Fruit fly (Drosophila melanogaster) S2 (cell line): ENCODE measurements around the gene Tsp74F.

Source experiments
- CG8478 ChIP-seq: fragments of >200 bp; optimal IDR thresholded peaks from 2 replicates; lab custom pipeline; 2018
- CTCF ChIP-seq, 2 experiments: fragments of >200 bp; optimal IDR thresholded peaks; 2 replicates each; lab custom pipeline; 2018

Gene Tsp74F

dm6 chr3L:17925180-17925753 lies 29.6 kb upstream of the Tsp74F start:
- no peak for TF ChIP-seq CTCF (optimal IDR thresholded peaks at IDR 0.05; lab: Kevin White, UChicago)
- no peak for TF ChIP-seq CG8478 (lab: Kevin White, UChicago)

DNA sequence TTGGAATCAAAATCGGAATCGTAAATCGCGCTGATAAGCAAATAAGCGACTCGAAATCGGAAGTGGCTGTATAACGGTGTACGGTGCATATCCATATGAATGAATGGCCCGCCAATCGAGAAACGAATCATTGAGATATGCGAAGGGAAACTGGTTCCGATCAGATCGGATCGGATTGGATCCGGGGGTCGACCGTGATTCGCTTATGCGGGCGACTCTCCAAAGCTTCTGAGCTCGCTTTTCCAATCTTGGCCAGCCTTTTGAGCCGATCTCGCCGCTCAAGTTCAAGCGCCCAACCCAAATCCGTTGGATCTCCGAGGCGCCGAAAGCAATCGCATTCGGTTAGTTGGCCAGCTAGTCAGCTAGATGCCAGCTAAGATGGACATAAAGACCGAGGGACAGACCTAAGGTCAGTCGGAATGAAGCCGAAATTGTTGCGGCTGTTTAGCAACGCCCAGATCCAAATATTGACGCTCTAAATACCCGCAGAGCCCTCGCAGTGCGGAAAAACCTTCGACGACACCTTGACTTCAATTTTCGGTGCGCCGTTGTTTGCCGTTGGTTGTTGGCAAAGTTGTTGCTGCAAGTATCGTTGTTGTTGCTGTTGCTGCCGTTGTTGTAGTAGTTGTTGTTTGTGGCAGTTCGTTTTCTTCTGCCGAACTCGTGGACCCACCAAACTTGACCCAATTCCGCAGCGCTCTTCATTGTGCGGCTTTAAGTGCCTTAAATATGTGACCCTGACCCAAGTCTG lies 28.5 kb upstream of the Tsp74F start:
- TF ChIP-seq CTCF (optimal IDR thresholded peaks at IDR 0.05; lab: Kevin White, UChicago): no peak
- no peak for TF ChIP-seq CG8478 (lab: Kevin White, UChicago)

DNA sequence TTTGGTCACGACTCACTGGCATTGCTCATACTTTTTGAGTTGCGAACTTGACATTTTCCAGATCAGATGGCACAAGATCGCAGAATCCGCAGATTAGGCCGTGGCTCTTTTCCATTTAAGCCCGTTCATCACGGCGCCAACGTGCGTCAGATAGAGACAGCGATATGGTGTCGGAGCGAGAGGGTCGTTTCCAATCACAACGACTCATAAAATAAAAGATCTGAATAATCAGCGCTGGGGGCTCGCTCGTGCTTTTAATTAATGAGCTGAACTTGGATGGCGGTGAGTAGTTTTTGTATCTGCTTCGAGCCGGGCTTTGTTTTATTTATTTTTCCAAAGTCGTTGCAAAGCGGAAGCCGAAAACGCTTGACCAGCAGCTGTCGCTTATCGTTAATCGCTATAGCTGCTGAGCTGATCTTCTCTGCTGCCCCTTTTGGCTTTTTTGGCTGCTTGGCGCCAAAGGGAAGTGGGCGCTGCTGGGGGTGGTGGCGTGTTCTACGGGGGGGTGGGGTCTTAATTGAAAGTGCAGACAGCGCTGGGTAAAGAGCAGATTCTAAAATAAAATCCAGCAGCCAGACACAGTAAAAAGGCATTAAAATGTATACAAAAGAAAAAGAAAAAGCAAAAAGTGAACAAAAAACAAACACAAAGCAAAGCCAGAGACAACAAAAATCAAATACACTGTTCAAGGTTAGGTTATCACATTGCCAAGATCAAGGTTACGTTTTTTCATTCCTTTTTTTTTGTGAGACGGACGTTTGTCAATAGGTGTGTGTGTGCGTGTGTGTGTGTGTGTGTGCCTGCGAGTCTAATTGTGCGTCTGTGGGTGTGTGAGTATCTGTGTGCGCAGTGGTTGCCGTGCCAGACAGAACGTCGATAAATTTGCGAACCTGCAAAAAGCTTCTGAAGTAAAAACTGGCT lies 26.8 kb upstream of the Tsp74F start:
- TF ChIP-seq CTCF (optimal IDR thresholded peaks at IDR 0.05; lab: Kevin White, UChicago): no peak
- TF ChIP-seq CG8478 (lab: Kevin White, UChicago): no peak

DNA sequence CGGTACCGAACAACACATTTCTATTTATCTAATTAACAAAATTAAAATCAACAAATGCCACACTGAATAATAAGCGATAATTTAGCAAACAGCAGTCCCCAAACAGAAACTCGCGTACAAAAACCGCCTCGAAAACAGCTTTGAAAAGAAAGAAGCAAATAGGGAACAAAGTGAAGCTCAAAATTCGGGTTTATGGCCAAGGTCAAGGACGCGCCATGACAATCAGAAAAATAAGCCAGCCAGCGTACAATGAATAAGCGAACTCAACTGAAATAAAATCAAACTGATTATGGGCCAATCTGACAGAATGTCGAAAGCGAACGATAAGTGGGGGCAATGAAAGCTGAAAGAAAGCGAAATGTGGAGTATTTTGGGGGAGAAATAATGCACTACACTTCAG lies 25.8 kb upstream of the Tsp74F start:
- TF ChIP-seq CG8478 (lab: Kevin White, UChicago) (no peak), CTCF (optimal IDR thresholded peaks at IDR 0.05; lab: Kevin White, UChicago) (no peak)

- no peak for TF ChIP-seq CG8478 (lab: Kevin White, UChicago)
- TF ChIP-seq CTCF (optimal IDR thresholded peaks at IDR 0.05; lab: Kevin White, UChicago): no peak
Measured at dm6 chr3L:17917687-17918434, 22.2 kb upstream of the Tsp74F start.

dm6 chr3L:17915792-17916540 lies 20.3 kb upstream of the Tsp74F start:
- TF ChIP-seq CTCF (optimal IDR thresholded peaks at IDR 0.05; lab: Kevin White, UChicago): no peak
- no peak for TF ChIP-seq CG8478 (lab: Kevin White, UChicago)

dm6 chr3L:17913966-17914540 lies 18.4 kb upstream of the Tsp74F start:
- TF ChIP-seq CTCF (optimal IDR thresholded peaks at IDR 0.05; lab: Kevin White, UChicago) (no peak), CG8478 (lab: Kevin White, UChicago) (no peak)

DNA sequence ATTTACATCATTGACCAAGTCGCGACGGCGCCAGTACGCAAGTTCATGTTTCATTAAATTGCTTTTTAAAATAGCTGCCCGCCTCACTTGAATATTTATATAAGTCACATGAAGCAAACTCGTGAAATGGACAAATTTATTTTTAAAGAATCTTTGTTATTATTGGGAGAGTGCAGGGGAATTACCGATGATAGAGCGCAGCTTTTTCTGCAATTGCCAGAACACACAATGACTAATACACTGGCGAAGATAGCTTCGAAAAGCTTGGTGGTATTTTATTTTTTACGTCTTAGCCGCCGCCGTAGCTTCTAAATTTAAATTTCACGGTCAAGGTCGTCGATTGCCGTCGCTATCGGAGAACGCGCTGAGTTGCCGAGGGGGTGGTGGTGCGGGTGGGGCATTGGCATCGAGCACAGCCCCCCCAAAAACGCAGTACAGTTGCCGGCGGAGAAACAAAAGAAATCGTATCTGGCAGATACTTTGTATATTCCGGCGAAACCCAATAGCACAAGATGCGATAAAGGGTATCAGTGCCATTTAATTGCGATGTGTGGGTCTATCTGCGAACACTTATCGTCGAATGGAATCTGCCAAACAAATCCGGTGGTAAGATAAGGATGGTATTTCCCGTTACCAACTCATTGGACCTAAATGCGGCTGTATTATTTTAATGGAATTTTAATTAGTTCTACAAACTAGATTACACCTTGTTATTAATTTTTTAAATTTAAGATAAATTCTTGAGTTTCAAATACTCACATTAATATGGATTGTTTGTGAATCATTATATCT lies 17.5 kb upstream of the Tsp74F start:
- TF ChIP-seq CG8478 (lab: Kevin White, UChicago): no peak
- TF ChIP-seq CTCF (optimal IDR thresholded peaks at IDR 0.05; lab: Kevin White, UChicago): no peak

DNA sequence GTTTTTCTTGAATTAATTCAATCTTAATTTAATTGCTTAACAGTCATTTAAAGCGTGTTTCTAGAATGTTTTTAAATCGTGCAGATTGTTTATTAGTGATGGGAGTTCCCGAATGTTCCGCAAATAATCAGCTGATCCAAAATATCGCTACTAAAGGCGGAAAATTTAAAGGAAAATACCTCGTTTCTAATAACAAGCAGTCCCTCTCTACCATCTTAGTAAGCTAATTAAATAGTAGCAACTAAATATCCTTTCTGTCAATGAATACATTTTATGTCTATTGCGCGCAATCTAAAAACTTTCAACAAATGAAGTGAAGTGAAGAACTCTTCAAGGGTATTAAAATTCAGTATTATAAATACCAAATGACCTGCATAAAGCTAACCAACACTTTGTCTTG lies 16.8 kb upstream of the Tsp74F start, which contains the start of gene CG5290:
CG5290 (minus strand) TSS at position 118 of the 400 bp plus-strand sequence.
- TF ChIP-seq CTCF (optimal IDR thresholded peaks at IDR 0.05; lab: Kevin White, UChicago) (no peak), CG8478 (lab: Kevin White, UChicago) (no peak)

dm6 chr3L:17907609-17908160 lies 12.0 kb upstream of the Tsp74F start, which contains the start of the genes Prestin and Wdr92:
Gene Prestin, minus strand, starts transcription at chr3L:17907812.
Gene Wdr92, plus strand, starts transcription at chr3L:17908143.
- TF ChIP-seq CTCF (optimal IDR thresholded peaks at IDR 0.05; lab: Kevin White, UChicago) (no peak), CG8478 (lab: Kevin White, UChicago) (no peak)

dm6 chr3L:17905761-17906160 lies 10.1 kb upstream of the Tsp74F start:
- TF ChIP-seq CTCF (optimal IDR thresholded peaks at IDR 0.05; lab: Kevin White, UChicago) (no peak), CG8478 (lab: Kevin White, UChicago) (no peak)

dm6 chr3L:17904593-17904992 lies 8.9 kb upstream of the Tsp74F start:
- TF ChIP-seq CG8478 (lab: Kevin White, UChicago) (no peak), CTCF (optimal IDR thresholded peaks at IDR 0.05; lab: Kevin White, UChicago) (no peak)
